Worm (Caenorhabditis elegans) whole organism, L4 larva: ENCODE results near the gene nhr-60.

Source experiments
- D1046.2 ChIP-seq: fragments of 200-800 bp; sonication (Bioruptor generic); IDR thresholded peaks from 2 replicates; pipeline ENCODE4 v1.3.6; 2022; ENCODE audit warnings: missing genetic modification characterization, missing compliant biosample characterization
- F44E2.7 ChIP-seq: fragments of 200-800 bp; sonication (Bioruptor generic); IDR thresholded peaks from 2 replicates; pipeline ENCODE4 v2.1.2; 2022; ENCODE audit warnings: missing genetic modification characterization, missing compliant biosample characterization
- F49E8.2 ChIP-seq: sonication (generic microtip); optimal IDR thresholded peaks from 2 replicates; lab custom pipeline; 2016; ENCODE audit warnings: missing compliant biosample characterization, mild to moderate bottlenecking, missing genetic modification characterization, borderline replicate concordance
- Y48G9A.11 ChIP-seq: fragments of 200-800 bp; sonication (Bioruptor generic); IDR thresholded peaks from 2 replicates; pipeline ENCODE4 v1.3.6; 2022; ENCODE audit warnings: missing genetic modification reagents, missing genetic modification characterization, missing compliant biosample characterization
- ZK546.5 ChIP-seq, 2 experiments: sonication (generic microtip); optimal IDR thresholded peaks; 2 replicates each; lab custom pipeline; 2017; ENCODE audit warnings: missing biosample characterization in 2 of 2, missing genetic modification characterization in 2 of 2
- aha-1 ChIP-seq: fragments of 150-350 bp; peaks from one replicate; lab custom pipeline; 2014; ENCODE audit warnings: missing biosample characterization, missing genetic modification characterization
- aly-2 ChIP-seq: sonication (generic microtip); optimal IDR thresholded peaks from 2 replicates; lab custom pipeline; 2018; ENCODE audit warnings: missing biosample characterization, missing genetic modification characterization
- attf-4 ChIP-seq: sonication (generic microtip); optimal IDR thresholded peaks from 3 replicates; lab custom pipeline; 2017; ENCODE audit warnings: missing biosample characterization, missing genetic modification characterization
- ceh-20 ChIP-seq: fragments of 200-800 bp; sonication (Bioruptor generic); IDR thresholded peaks from 2 replicates; pipeline ENCODE4 v1.3.6; 2022; ENCODE audit warnings: missing genetic modification reagents, missing genetic modification characterization, missing compliant biosample characterization
- daf-16 ChIP-seq, 3 experiments: sonication (generic microtip); optimal IDR thresholded peaks; 2 replicates each; lab custom pipeline; 2016 to 2017; ENCODE audit warnings: missing genetic modification characterization in 3 of 3, missing genetic modification reagents in 3 of 3, mild to moderate bottlenecking in 2 of 3, missing compliant biosample characterization in 2 of 3, missing biosample characterization in 1 of 3, moderate library complexity in 1 of 3
- dmd-8 ChIP-seq: fragments of 200-800 bp; sonication (Bioruptor generic); IDR thresholded peaks from 2 replicates; pipeline ENCODE4 v1.3.6; 2022; ENCODE audit warnings: missing genetic modification characterization, missing compliant biosample characterization
- fkh-10 ChIP-seq: fragments of 150-350 bp; optimal IDR thresholded peaks from 2 replicates; lab custom pipeline; 2014; ENCODE audit warnings: missing biosample characterization, missing genetic modification reagents, missing genetic modification characterization
- hlh-30 ChIP-seq: sonication (generic microtip); optimal IDR thresholded peaks from 2 replicates; lab custom pipeline; 2017; ENCODE audit warnings: antibody characterized with exemption, mild to moderate bottlenecking, missing genetic modification characterization, missing compliant biosample characterization; ENCODE audit not compliant: insufficient read depth
- jun-1 ChIP-seq: fragments of 150-350 bp; optimal IDR thresholded peaks from 2 replicates; lab custom pipeline; 2014; ENCODE audit warnings: missing biosample characterization, missing genetic modification reagents, missing genetic modification characterization
- madf-9 ChIP-seq: fragments of 200-800 bp; sonication (Bioruptor generic); conservative IDR thresholded peaks from 2 replicates; pipeline ENCODE4 v1.3.6; 2022; ENCODE audit warnings: missing genetic modification reagents, missing genetic modification characterization, missing compliant biosample characterization
- mxl-3 ChIP-seq: fragments of 200-800 bp; sonication (Bioruptor generic); optimal IDR thresholded peaks from 2 replicates; lab custom pipeline; 2018; ENCODE audit warnings: mild to moderate bottlenecking, missing genetic modification characterization, missing compliant biosample characterization
- nhr-10 ChIP-seq: fragments of 150-350 bp; optimal IDR thresholded peaks from 2 replicates; lab custom pipeline; 2014; ENCODE audit warnings: missing biosample characterization, missing genetic modification characterization
- nhr-102 ChIP-seq: sonication (generic microtip); optimal IDR thresholded peaks from 2 replicates; lab custom pipeline; 2016; ENCODE audit warnings: mild to moderate bottlenecking, missing genetic modification characterization, moderate library complexity, missing compliant biosample characterization
- nhr-25 ChIP-seq: sonication (generic microtip); optimal IDR thresholded peaks from 2 replicates; lab custom pipeline; 2017; ENCODE audit warnings: missing genetic modification characterization, mild to moderate bottlenecking, missing compliant biosample characterization, antibody characterized with exemption, moderate library complexity, borderline replicate concordance; ENCODE audit not compliant: insufficient read depth
- php-3 ChIP-seq: fragments of 200-800 bp; sonication (Bioruptor generic); IDR thresholded peaks from 2 replicates; pipeline ENCODE4 v1.3.6; 2022; ENCODE audit warnings: missing genetic modification reagents, missing genetic modification characterization, missing compliant biosample characterization
- set-16 ChIP-seq: fragments of 200-800 bp; sonication (Bioruptor generic); IDR thresholded peaks from 2 replicates; pipeline ENCODE4 v1.3.6; 2022; ENCODE audit warnings: missing genetic modification reagents, missing genetic modification characterization, missing compliant biosample characterization

Gene nhr-60

DNA sequence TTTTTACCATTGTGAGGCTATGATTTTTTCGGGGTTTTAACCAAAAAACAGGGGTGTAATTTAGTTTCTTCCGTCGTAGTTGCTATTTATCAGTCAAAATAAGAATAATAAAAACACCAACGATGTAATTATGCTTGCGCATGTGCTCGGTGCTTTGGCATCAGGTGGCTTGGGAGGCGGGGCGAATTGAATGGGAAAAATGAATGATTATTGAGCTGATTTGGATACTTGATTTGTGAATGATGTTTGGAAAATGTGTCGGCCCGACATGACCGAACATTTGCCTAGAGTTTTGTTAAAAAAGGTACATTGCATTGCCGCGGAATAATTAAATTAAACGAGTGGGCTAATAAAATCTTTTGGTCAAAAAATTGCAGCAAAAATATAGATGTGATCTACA, 40.8 kb downstream of the nhr-60 start, which contains the start of gene str-38 (continued):
- TF ChIP-seq nhr-25 (tag; lab: Kevin White, UChicago) (no peak), php-3 (no peak)

DNA sequence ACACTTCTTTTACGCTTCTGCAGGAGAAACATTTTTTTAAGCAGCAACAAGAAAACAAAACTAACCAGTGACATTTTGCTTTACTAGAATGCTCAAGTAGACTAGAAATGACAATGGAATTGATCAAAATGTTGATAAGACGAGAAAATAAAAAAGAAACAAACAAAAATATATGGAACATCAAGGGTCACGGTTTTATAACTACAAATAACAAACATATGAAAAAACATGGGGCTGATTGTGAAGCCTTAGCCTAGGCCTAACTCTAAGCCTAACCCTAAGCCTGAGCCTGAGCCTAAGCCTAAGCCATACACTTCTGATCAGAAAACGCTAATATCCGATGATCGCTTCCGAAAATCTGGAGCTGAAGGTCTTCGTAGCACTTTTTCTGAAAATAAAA, 42.6 kb downstream of the nhr-60 start, which contains the start of gene Y6E2A.10:
Gene Y6E2A.10, minus strand, starts transcription at position 101 of the 400 bp plus-strand sequence.
- no peak for TF ChIP-seq nhr-102 (tag; lab: Kevin White, UChicago)
- no peak for TF ChIP-seq F49E8.2 (tag; lab: Kevin White, UChicago)

DNA sequence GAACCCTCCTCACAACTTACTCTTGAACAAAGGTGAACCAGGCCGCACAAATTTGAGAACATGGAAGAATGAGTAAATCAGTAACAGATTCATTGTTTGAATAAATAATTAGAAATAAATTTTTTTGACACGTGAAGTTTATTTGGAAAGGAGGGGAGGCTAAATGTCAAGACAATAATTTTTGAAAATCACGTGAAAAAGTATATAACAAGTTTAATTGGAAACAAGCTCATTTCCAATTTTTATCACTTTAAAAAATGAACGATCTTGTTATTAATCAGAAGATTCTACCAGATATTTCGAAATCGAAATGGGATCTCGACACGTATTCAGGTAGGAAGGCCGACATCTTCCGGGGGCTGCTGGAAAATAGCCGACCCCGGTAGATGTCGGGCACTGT, 46.4 kb downstream of the nhr-60 start, which contains the start of the genes irld-57 and sfxn-1.3:
Gene irld-57, minus strand, starts transcription at position 101 of the 400 bp plus-strand sequence.
Gene sfxn-1.3, plus strand, starts transcription at position 232 of the 400 bp plus-strand sequence.
- TF ChIP-seq madf-9 (GFP tag; lab: Robert Waterston, UW), result no peak
- no peak for TF ChIP-seq nhr-10 (tag; lab: Kevin White, UChicago)
- no peak for TF ChIP-seq Y48G9A.11 (GFP tag; lab: Robert Waterston, UW)
- no peak for TF ChIP-seq dmd-8 (GFP tag; lab: Robert Waterston, UW)
- no peak for TF ChIP-seq F44E2.7 (GFP tag; lab: Robert Waterston, UW)
- TF ChIP-seq set-16 (GFP tag; lab: Robert Waterston, UW), result no peak
- TF ChIP-seq aly-2 (tag; lab: Kevin White, UChicago), result no peak
- no peak for TF ChIP-seq hlh-30 (tag; lab: Kevin White, UChicago)
- no peak for TF ChIP-seq daf-16 (GFP tag; optimal IDR thresholded peaks at IDR 0.05; lab: Kevin White, UChicago)
- no peak for TF ChIP-seq daf-16 (tag; optimal IDR thresholded peaks at IDR 0.05; lab: Kevin White, UChicago)
- TF ChIP-seq ceh-20 (GFP tag; lab: Robert Waterston, UW), result no peak
- no peak for TF ChIP-seq jun-1 (tag; lab: Kevin White, UChicago)
- TF ChIP-seq D1046.2, result no peak
- no peak for TF ChIP-seq aha-1 (tag; lab: Kevin White, UChicago)
- no peak for TF ChIP-seq fkh-10
- no peak for TF ChIP-seq ZK546.5 (tag; optimal IDR thresholded peaks at IDR 0.05; lab: Kevin White, UChicago)

ce11 chrV:15721888-15722287, 51.2 kb downstream of the nhr-60 start, which contains the start of gene srh-140:
TSS of gene srh-140 (plus strand) at chrV:15722188.
- no peak for TF ChIP-seq mxl-3 (GFP tag; lab: Kevin White, UChicago)

DNA sequence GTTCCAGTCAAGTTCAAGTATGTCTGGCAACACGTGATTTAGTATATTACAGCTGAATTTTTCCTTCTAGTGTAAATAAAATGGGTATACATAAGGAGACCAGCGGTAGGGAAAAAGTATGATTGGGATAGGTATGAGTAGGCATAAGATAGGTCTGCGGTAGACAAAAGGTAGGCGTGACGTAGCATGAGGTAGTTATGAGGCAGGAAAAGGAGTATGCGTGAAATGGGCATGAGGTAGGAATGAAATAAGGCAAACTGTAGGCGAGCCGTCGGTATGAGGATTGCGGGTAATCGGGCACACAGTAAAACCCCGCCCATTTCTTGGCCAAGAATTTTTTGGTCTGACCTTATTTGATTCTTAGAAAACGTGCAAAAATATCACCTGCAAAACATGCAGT, 51.6 kb downstream of the nhr-60 start:
- TF ChIP-seq attf-4 (no peak), aha-1 (tag; lab: Kevin White, UChicago) (peak; percentile 24)
